Fruit fly (Drosophila melanogaster): Measurements from ENCODE around the gene nyo.
A peak's percentile ranks its signal among the peaks of the same experiment; 100 is the strongest.

nyo gene

DNA sequence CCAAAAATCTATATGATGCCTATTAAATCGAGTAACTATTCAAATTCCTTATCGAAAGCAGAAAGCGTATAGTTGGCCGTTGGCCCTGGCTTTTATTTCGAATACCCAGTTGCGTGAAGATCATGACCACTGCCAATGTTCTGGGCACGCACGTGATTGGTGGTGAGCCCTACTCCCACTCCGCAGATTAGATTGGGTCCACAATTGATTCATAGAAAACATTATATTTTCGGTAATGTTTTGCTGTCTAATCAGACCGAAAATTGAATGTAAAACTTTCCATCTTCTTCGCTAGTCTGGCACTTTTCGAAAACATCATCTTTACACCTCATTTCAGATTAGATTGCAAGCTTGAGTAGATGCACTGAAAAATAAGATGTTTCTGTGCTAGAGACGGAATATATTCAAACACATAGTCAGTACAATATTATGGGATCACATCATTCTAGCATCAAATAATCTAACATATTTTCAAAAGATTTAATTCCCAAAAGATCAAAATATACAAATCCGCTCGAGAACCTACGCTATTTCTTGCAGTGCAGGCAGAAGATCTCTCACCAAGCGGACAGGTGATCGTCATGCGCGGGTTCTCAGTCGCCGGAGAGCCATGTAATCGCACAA, 49.5 kb downstream of the nyo start, which contains the start of gene CG1774 (continued):
- TF ChIP-seq CG15073 (GFP tag; optimal IDR thresholded peaks at IDR 0.05), result no peak
- peak; percentile 1 for TF ChIP-seq gcm2 (GFP tag; optimal IDR thresholded peaks at IDR 0.05)
- TF ChIP-seq CG16815 (GFP tag; optimal IDR thresholded peaks at IDR 0.05), result peak; percentile 60
- TF ChIP-seq pb (GFP tag; optimal IDR thresholded peaks at IDR 0.05), result peak; percentile 45
- peak; percentile 43 for TF ChIP-seq dmrt11E (tag; optimal IDR thresholded peaks at IDR 0.05)
- peak; percentile 44 for TF ChIP-seq E2f2 (GFP tag; IDR thresholded peaks at IDR 0.05)
- peak; percentile 53; the same call in 3 of the 4 replicates for TF ChIP-seq Gug (GFP tag; IDR thresholded peaks at IDR 0.05)
- peak; percentile 16 to 73 for TF ChIP-seq Hr51 (GFP tag; optimal IDR thresholded peaks at IDR 0.05)
- no peak for TF ChIP-seq CG17912 (GFP tag; optimal IDR thresholded peaks at IDR 0.05)
- TF ChIP-seq CG2120 (GFP tag; optimal IDR thresholded peaks at IDR 0.05), result peak; percentile 96
- no peak for TF ChIP-seq cad (GFP tag; optimal IDR thresholded peaks at IDR 0.05)
- TF ChIP-seq CG13894 (tag; optimal IDR thresholded peaks at IDR 0.05), result peak; percentile 80
- no peak for TF ChIP-seq CG10959 (GFP tag; IDR thresholded peaks at IDR 0.05)
- peak; percentile 55 for TF ChIP-seq eyg (GFP tag; optimal IDR thresholded peaks at IDR 0.05)
- no peak for TF ChIP-seq insv (GFP tag; optimal IDR thresholded peaks at IDR 0.05)
- no peak for TF ChIP-seq br (optimal IDR thresholded peaks at IDR 0.05)
- TF ChIP-seq prd (optimal IDR thresholded peaks at IDR 0.05), result no peak
- peak; percentile 78 for TF ChIP-seq prd (GFP tag; IDR thresholded peaks at IDR 0.05)
- TF ChIP-seq D19B (GFP tag; optimal IDR thresholded peaks at IDR 0.05), result peak; percentile 67
- TF ChIP-seq CG8478 (optimal IDR thresholded peaks at IDR 0.05), result no peak
- TF ChIP-seq Kr (GFP tag; optimal IDR thresholded peaks at IDR 0.05), result no peak
- peak; percentile 51 for TF ChIP-seq Vsx1 (GFP tag; optimal IDR thresholded peaks at IDR 0.05)
- TF ChIP-seq tap (tag; optimal IDR thresholded peaks at IDR 0.05), result peak; percentile 47
- TF ChIP-seq tna (GFP tag; IDR thresholded peaks at IDR 0.05; ENCODE audit: partially characterized antibody), result no peak
- TF ChIP-seq Bteb2 (GFP tag; optimal IDR thresholded peaks at IDR 0.05), result peak; percentile 84
- TF ChIP-seq wdn (GFP tag; IDR thresholded peaks at IDR 0.05), result peak; percentile 65; the same call in 1 of the 2 replicates
- peak; percentile 51 for TF ChIP-seq CG12104 (GFP tag; optimal IDR thresholded peaks at IDR 0.05)
- peak; percentile 51 for TF ChIP-seq sd (tag; optimal IDR thresholded peaks at IDR 0.05)
- TF ChIP-seq CG3065 (GFP tag; optimal IDR thresholded peaks at IDR 0.05), result no peak
- TF ChIP-seq Taf1 (GFP tag; IDR thresholded peaks at IDR 0.05), result peak; percentile 59
- no peak for TF ChIP-seq peb (GFP tag; IDR thresholded peaks at IDR 0.05)
- peak; percentile 77 for TF ChIP-seq luna (GFP tag; optimal IDR thresholded peaks at IDR 0.05)
- peak; percentile 64 for TF ChIP-seq nau (GFP tag; optimal IDR thresholded peaks at IDR 0.05)
- TF ChIP-seq p53 (GFP tag; optimal IDR thresholded peaks at IDR 0.05), result peak; percentile 52
- peak; percentile 75 for TF ChIP-seq CG12391 (tag; optimal IDR thresholded peaks at IDR 0.05)
- peak; percentile 55 for TF ChIP-seq repo (GFP tag; optimal IDR thresholded peaks at IDR 0.05)
- peak; percentile 74 for TF ChIP-seq Side (GFP tag; optimal IDR thresholded peaks at IDR 0.05)
- TF ChIP-seq vfl (GFP tag; optimal IDR thresholded peaks at IDR 0.05), result peak; percentile 69
- TF ChIP-seq tgo (GFP tag; IDR thresholded peaks at IDR 0.05), result peak; percentile 77
- peak; percentile 76 for TF ChIP-seq CG2712 (tag; optimal IDR thresholded peaks at IDR 0.05)
- no peak for TF ChIP-seq Hr39 (optimal IDR thresholded peaks at IDR 0.05)
- peak; percentile 83 for TF ChIP-seq her (GFP tag; optimal IDR thresholded peaks at IDR 0.05)
- peak; percentile 49 for TF ChIP-seq chn (GFP tag; optimal IDR thresholded peaks at IDR 0.05)
- peak; percentile 38; the same call in 1 of the 2 replicates for TF ChIP-seq ssp (GFP tag; IDR thresholded peaks at IDR 0.05)
- peak; percentile 39 for TF ChIP-seq ewg (GFP tag; optimal IDR thresholded peaks at IDR 0.05)
- peak; percentile 43; the same call in 1 of the 3 replicates for TF ChIP-seq CG11093 (GFP tag; IDR thresholded peaks at IDR 0.05)
- peak; percentile 45 for TF ChIP-seq YL-1 (GFP tag; optimal IDR thresholded peaks at IDR 0.05)
- no peak for TF ChIP-seq z (GFP tag; IDR thresholded peaks at IDR 0.05)
- TF ChIP-seq CG8290 (GFP tag; optimal IDR thresholded peaks at IDR 0.05), result no peak
- TF ChIP-seq CG8290 (tag; optimal IDR thresholded peaks at IDR 0.05), result peak in 1 of 2 experiments; percentile 94
- peak; percentile 63 for TF ChIP-seq maf-S (GFP tag; optimal IDR thresholded peaks at IDR 0.05)
- peak; percentile 79 for TF ChIP-seq CG34376 (GFP tag; optimal IDR thresholded peaks at IDR 0.05)
- no peak for TF ChIP-seq CG6654 (GFP tag; optimal IDR thresholded peaks at IDR 0.05)

Data from whole organism, embryonic.